Fruit fly (Drosophila melanogaster) whole organism, embryonic: ENCODE data around the gene side-IV.

Experiments used
- Antp ChIP-seq: fragments of 200-800 bp; sonication (Bioruptor generic); optimal IDR thresholded peaks from 3 replicates; lab custom pipeline; 2016; ENCODE audit warnings: missing biosample characterization, missing genetic modification characterization
- Bdp1 ChIP-seq: fragments of 200-800 bp; sonication (Bioruptor generic); optimal IDR thresholded peaks from 3 replicates; lab custom pipeline; 2016; ENCODE audit warnings: missing biosample characterization, missing genetic modification characterization
- CG11456 ChIP-seq: fragments of 200-800 bp; sonication (Bioruptor generic); IDR thresholded peaks from 3 replicates; pipeline ENCODE4 v1.3.6; 2022; ENCODE audit warnings: missing biosample characterization, missing genetic modification characterization
- CG12155 ChIP-seq: fragments of 200-800 bp; sonication (Bioruptor generic); optimal IDR thresholded peaks from 3 replicates; lab custom pipeline; 2016; ENCODE audit warnings: missing biosample characterization, missing genetic modification characterization
- CG12391 ChIP-seq: fragments of 200-800 bp; sonication (Bioruptor generic); optimal IDR thresholded peaks from 3 replicates; lab custom pipeline; 2018; ENCODE audit warnings: missing biosample characterization, mild to moderate bottlenecking, missing genetic modification characterization, moderate library complexity
- CG13123 ChIP-seq: fragments of 200-800 bp; sonication (Bioruptor generic); optimal IDR thresholded peaks from 2 replicates; lab custom pipeline; 2016; ENCODE audit warnings: missing biosample characterization, missing genetic modification characterization
- CG14050 ChIP-seq: fragments of 200-800 bp; sonication (Bioruptor generic); IDR thresholded peaks from 3 replicates; pipeline ENCODE4 v1.3.6; 2022; ENCODE audit warnings: missing biosample characterization, missing genetic modification characterization
- CG18476 ChIP-seq: fragments of 200-800 bp; sonication (Bioruptor generic); optimal IDR thresholded peaks from 2 replicates; lab custom pipeline; 2016; ENCODE audit warnings: missing biosample characterization, mild to moderate bottlenecking, missing genetic modification characterization
- CG2129 ChIP-seq: fragments of 200-800 bp; sonication (Bioruptor generic); IDR thresholded peaks from 2 replicates; pipeline ENCODE4 v1.3.6; 2022; ENCODE audit warnings: missing biosample characterization, missing genetic modification characterization; ENCODE audit not compliant: partially characterized antibody
- CG2202 ChIP-seq: fragments of 200-800 bp; sonication (Bioruptor generic); optimal IDR thresholded peaks from 2 replicates; lab custom pipeline; 2018; ENCODE audit warnings: missing biosample characterization, mild to moderate bottlenecking, missing genetic modification characterization
- CG4404 ChIP-seq: fragments of 200-800 bp; sonication (Bioruptor generic); IDR thresholded peaks from 2 replicates; pipeline ENCODE4 v1.3.6; 2022; ENCODE audit warnings: missing biosample characterization, missing genetic modification characterization
- CG4617 ChIP-seq: fragments of 200-800 bp; sonication (Bioruptor generic); optimal IDR thresholded peaks from 3 replicates; lab custom pipeline; 2016; ENCODE audit warnings: missing biosample characterization, missing genetic modification characterization, borderline replicate concordance
- CG6254 ChIP-seq: fragments of 200-800 bp; sonication (Bioruptor generic); optimal IDR thresholded peaks from 3 replicates; lab custom pipeline; 2017; ENCODE audit warnings: mild to moderate bottlenecking, missing biosample characterization, missing genetic modification reagents, missing genetic modification characterization
- CG6765 ChIP-seq: fragments of 200-800 bp; sonication (Bioruptor generic); optimal IDR thresholded peaks from 3 replicates; lab custom pipeline; 2017; ENCODE audit warnings: missing biosample characterization, mild to moderate bottlenecking, missing genetic modification characterization
- CG7372 ChIP-seq: fragments of 200-800 bp; sonication (Bioruptor generic); IDR thresholded peaks from 2 replicates; pipeline ENCODE4 v1.3.6; 2022; ENCODE audit warnings: missing biosample characterization, missing genetic modification characterization
- CG8924 ChIP-seq: fragments of 200-800 bp; optimal IDR thresholded peaks from 3 replicates; lab custom pipeline; 2019; ENCODE audit warnings: missing biosample characterization, mild to moderate bottlenecking, missing genetic modification characterization, moderate library complexity
- CTCF ChIP-seq: fragments of 200-800 bp; sonication (Bioruptor generic); optimal IDR thresholded peaks from 2 replicates; lab custom pipeline; 2017; ENCODE audit warnings: missing biosample characterization, mild to moderate bottlenecking, missing genetic modification characterization, moderate library complexity
- Dek ChIP-seq: fragments of 200-800 bp; sonication (Bioruptor generic); optimal IDR thresholded peaks from 3 replicates; lab custom pipeline; 2019; ENCODE audit warnings: missing biosample characterization, mild to moderate bottlenecking, missing genetic modification characterization, moderate library complexity
- Eip74EF ChIP-seq, 2 experiments: fragments of 200-800 bp in 1 of 2; fragments of >200 bp in 1 of 2; sonication (Bioruptor generic) in 1 of 2; optimal IDR thresholded peaks; 2 replicates each; lab custom pipeline; 2017 to 2019; ENCODE audit warnings: missing biosample characterization in 2 of 2, missing genetic modification characterization in 2 of 2, mild to moderate bottlenecking in 1 of 2, moderate library complexity in 1 of 2
- Ets97D ChIP-seq: fragments of 200-800 bp; sonication (Bioruptor generic); optimal IDR thresholded peaks from 3 replicates; lab custom pipeline; 2016; ENCODE audit warnings: missing biosample characterization, missing genetic modification characterization
- Fer1 ChIP-seq: fragments of 200-800 bp; sonication (Bioruptor generic); optimal IDR thresholded peaks from 2 replicates; lab custom pipeline; 2017; ENCODE audit warnings: missing biosample characterization, mild to moderate bottlenecking, missing genetic modification characterization
- H15 ChIP-seq: fragments of 200-800 bp; sonication (Bioruptor generic); IDR thresholded peaks from 3 replicates; pipeline ENCODE4 v1.3.6; 2022; ENCODE audit warnings: missing biosample characterization, missing genetic modification characterization
- HLH3B ChIP-seq: fragments of 200-800 bp; sonication (Bioruptor generic); IDR thresholded peaks from 2 replicates; pipeline ENCODE4 v1.3.6; 2022; ENCODE audit warnings: missing biosample characterization, missing genetic modification characterization
- Hsf ChIP-seq: fragments of 200-800 bp; sonication (Bioruptor generic); optimal IDR thresholded peaks from 3 replicates; lab custom pipeline; 2016; ENCODE audit warnings: missing biosample characterization, missing genetic modification characterization
- MBD-R2 ChIP-seq: fragments of 200-800 bp; sonication (Bioruptor generic); IDR thresholded peaks from 2 replicates; pipeline ENCODE4 v1.3.6; 2022; ENCODE audit warnings: missing biosample characterization, missing genetic modification characterization
- Mrtf ChIP-seq: fragments of 200-800 bp; sonication (Bioruptor generic); IDR thresholded peaks from 3 replicates; pipeline ENCODE4 v1.3.6; 2022; ENCODE audit warnings: missing biosample characterization, missing genetic modification characterization
- Pdp1 ChIP-seq, 2 experiments: fragments of 200-800 bp; sonication (Bioruptor generic); optimal IDR thresholded peaks; 3 replicates each; lab custom pipeline; 2016; ENCODE audit warnings: missing biosample characterization in 2 of 2, missing genetic modification characterization in 2 of 2, mild to moderate bottlenecking in 1 of 2, moderate library complexity in 1 of 2
- Usf ChIP-seq: fragments of 200-800 bp; sonication (Bioruptor generic); optimal IDR thresholded peaks from 2 replicates; lab custom pipeline; 2017; ENCODE audit warnings: missing genotype, missing biosample characterization, missing genetic modification characterization
- ac ChIP-seq: fragments of 200-800 bp; sonication (Bioruptor generic); optimal IDR thresholded peaks from 3 replicates; lab custom pipeline; 2017; ENCODE audit warnings: missing biosample characterization, mild to moderate bottlenecking, missing genetic modification characterization
- ap ChIP-seq: fragments of 200-800 bp; sonication (Bioruptor generic); IDR thresholded peaks from 2 replicates; pipeline ENCODE4 v1.3.6; 2022; ENCODE audit warnings: missing biosample characterization, missing genetic modification characterization
- ara ChIP-seq: fragments of 200-800 bp; sonication (Bioruptor generic); IDR thresholded peaks from 2 replicates; pipeline ENCODE4 v1.3.6; 2022; ENCODE audit warnings: missing biosample characterization, missing genetic modification characterization
- caup ChIP-seq: fragments of 200-800 bp; sonication (Bioruptor generic); optimal IDR thresholded peaks from 3 replicates; lab custom pipeline; 2017; ENCODE audit warnings: missing biosample characterization, mild to moderate bottlenecking, missing genetic modification characterization, moderate library complexity; ENCODE audit not compliant: severe bottlenecking
- chinmo ChIP-seq: fragments of 200-800 bp; sonication (Bioruptor generic); IDR thresholded peaks from 4 replicates; pipeline ENCODE4 v1.3.6; 2022; ENCODE audit warnings: missing biosample characterization, missing genetic modification characterization; ENCODE audit not compliant: partially characterized antibody
- chm ChIP-seq: fragments of 200-800 bp; sonication (Bioruptor generic); IDR thresholded peaks from 2 replicates; pipeline ENCODE4 v1.3.6; 2022; ENCODE audit warnings: missing biosample characterization, missing genetic modification characterization
- ewg ChIP-seq: fragments of 200-800 bp; sonication (Bioruptor generic); optimal IDR thresholded peaks from 3 replicates; lab custom pipeline; 2017; ENCODE audit warnings: mild to moderate bottlenecking, missing biosample characterization, missing genetic modification reagents, missing genetic modification characterization
- fd3F ChIP-seq: fragments of 200-800 bp; sonication (Bioruptor generic); optimal IDR thresholded peaks from 2 replicates; lab custom pipeline; 2018; ENCODE audit warnings: missing biosample characterization, mild to moderate bottlenecking, missing genetic modification characterization, moderate library complexity
- gfzf ChIP-seq: fragments of 200-800 bp; sonication (Bioruptor generic); optimal IDR thresholded peaks from 2 replicates; lab custom pipeline; 2016; ENCODE audit warnings: missing biosample characterization, mild to moderate bottlenecking, missing genetic modification characterization, moderate library complexity
- her ChIP-seq: fragments of 200-800 bp; sonication (Bioruptor generic); optimal IDR thresholded peaks from 2 replicates; lab custom pipeline; 2016; ENCODE audit warnings: missing biosample characterization, missing genetic modification characterization
- maf-S ChIP-seq: fragments of 200-800 bp; sonication (Bioruptor generic); optimal IDR thresholded peaks from 2 replicates; lab custom pipeline; 2016; ENCODE audit warnings: missing biosample characterization, missing genetic modification characterization
- pros ChIP-seq: fragments of 200-800 bp; sonication (Bioruptor generic); optimal IDR thresholded peaks from 3 replicates; lab custom pipeline; 2019; ENCODE audit warnings: missing biosample characterization, mild to moderate bottlenecking, missing genetic modification characterization, moderate library complexity
- ssp ChIP-seq: fragments of 200-800 bp; sonication (Bioruptor generic); IDR thresholded peaks from 2 replicates; pipeline ENCODE4 v1.3.6; 2022; ENCODE audit warnings: missing biosample characterization, missing genetic modification characterization
- stwl ChIP-seq: fragments of 200-800 bp; sonication (Bioruptor generic); optimal IDR thresholded peaks from 3 replicates; lab custom pipeline; 2018; ENCODE audit warnings: missing biosample characterization, mild to moderate bottlenecking, missing genetic modification characterization, moderate library complexity
- sug ChIP-seq: fragments of 200-800 bp; optimal IDR thresholded peaks from 2 replicates; lab custom pipeline; 2019; ENCODE audit warnings: missing biosample characterization, mild to moderate bottlenecking, missing genetic modification characterization, moderate library complexity
- tna ChIP-seq: fragments of 200-800 bp; sonication (Bioruptor generic); IDR thresholded peaks from 2 replicates; pipeline ENCODE4 v1.3.6; 2022; ENCODE audit warnings: missing biosample characterization, missing genetic modification characterization; ENCODE audit not compliant: partially characterized antibody
- trem ChIP-seq: fragments of 200-800 bp; optimal IDR thresholded peaks from 3 replicates; lab custom pipeline; 2019; ENCODE audit warnings: missing biosample characterization, mild to moderate bottlenecking, missing genetic modification characterization, moderate library complexity
- tup ChIP-seq: fragments of 200-800 bp; sonication (Bioruptor generic); optimal IDR thresholded peaks from 2 replicates; lab custom pipeline; 2016; ENCODE audit warnings: missing biosample characterization, mild to moderate bottlenecking, missing genetic modification characterization, moderate library complexity
- vnd ChIP-seq: fragments of 200-800 bp; sonication (Bioruptor generic); IDR thresholded peaks from 3 replicates; pipeline ENCODE4 v1.3.6; 2022; ENCODE audit warnings: missing biosample characterization, missing genetic modification characterization; ENCODE audit not compliant: partially characterized antibody
- wdn ChIP-seq: fragments of 200-800 bp; sonication (Bioruptor generic); IDR thresholded peaks from 2 replicates; pipeline ENCODE4 v1.3.6; 2022; ENCODE audit warnings: missing biosample characterization, missing genetic modification characterization
- yki ChIP-seq: fragments of >200 bp; optimal IDR thresholded peaks from 3 replicates; lab custom pipeline; 2018
- zen ChIP-seq: fragments of 200-800 bp; sonication (Bioruptor generic); optimal IDR thresholded peaks from 3 replicates; lab custom pipeline; 2018; ENCODE audit warnings: missing biosample characterization, mild to moderate bottlenecking, missing genetic modification characterization, moderate library complexity

Gene side-IV

DNA sequence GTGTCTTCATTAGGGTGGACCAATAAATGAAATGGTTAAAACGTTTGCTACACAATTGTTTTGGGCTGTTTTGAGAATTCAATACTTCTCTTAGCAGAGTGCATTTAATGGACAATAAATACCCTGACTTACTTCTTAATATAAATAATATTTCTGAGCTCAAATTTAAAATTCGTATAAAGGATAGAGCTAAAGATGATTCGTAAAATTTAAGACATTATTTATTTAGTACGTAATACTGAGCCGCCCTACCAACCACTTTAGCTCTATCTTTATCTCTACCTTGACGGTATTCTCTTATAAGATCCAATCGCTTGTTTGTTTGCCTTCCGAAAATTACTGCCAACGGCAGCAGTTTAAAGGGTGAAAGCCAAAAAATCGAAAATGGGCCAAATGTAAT, 16.8 kb upstream of the side-IV start (continued):
- peak; percentile 8 for TF ChIP-seq ac (GFP tag; lab: Kevin White, UChicago)
- TF ChIP-seq chinmo (GFP tag; lab: Robert Waterston, UW): no peak
- peak; percentile 5 for TF ChIP-seq her (GFP tag; lab: Kevin White, UChicago)
- 0 out of 3 replicates have a peak, but pooled peaks have one; percentile 40 for TF ChIP-seq CG11456 (GFP tag; lab: Robert Waterston, UW)
- no peak for TF ChIP-seq Antp
- peak; percentile 40 for TF ChIP-seq zen (tag; lab: Kevin White, UChicago)
- TF ChIP-seq ara (GFP tag; lab: Robert Waterston, UW): peak; percentile 71
- peak; percentile 9; the same call in 1 of the 2 replicates for TF ChIP-seq MBD-R2 (GFP tag; lab: Robert Waterston, UW)
- TF ChIP-seq Bdp1 (GFP tag; lab: Kevin White, UChicago): peak; percentile 44
- peak; percentile 75 for TF ChIP-seq Fer1
- peak; percentile 27 for TF ChIP-seq CG13123 (GFP tag; lab: Kevin White, UChicago)
- peak; percentile 33 to 63 for TF ChIP-seq Pdp1 (GFP tag; optimal IDR thresholded peaks at IDR 0.05; lab: Kevin White, UChicago)
- TF ChIP-seq Eip74EF (GFP tag; optimal IDR thresholded peaks at IDR 0.05; lab: Kevin White, UChicago): peak in 1 of 2 experiments; percentile 65
- peak; percentile 62; the same call in 1 of the 3 replicates for TF ChIP-seq H15 (GFP tag; lab: Robert Waterston, UW)
- TF ChIP-seq CG8924: peak; percentile 89
- TF ChIP-seq chm: peak; percentile 68; the same call in 1 of the 2 replicates
- 0 out of 2 replicates have a peak, but pooled peaks have one; percentile 35 for TF ChIP-seq CG4404 (GFP tag; lab: Robert Waterston, UW)
- TF ChIP-seq fd3F (GFP tag; lab: Kevin White, UChicago): peak; percentile 91
- TF ChIP-seq CG6254 (GFP tag; lab: Kevin White, UChicago): peak; percentile 55
- no peak for TF ChIP-seq tup (GFP tag; lab: Kevin White, UChicago)
- peak; percentile 63 for TF ChIP-seq ap (GFP tag; lab: Robert Waterston, UW)
- peak; percentile 69 for TF ChIP-seq CG6765 (GFP tag; lab: Kevin White, UChicago)
- peak; percentile 3 for TF ChIP-seq Ets97D (GFP tag; lab: Kevin White, UChicago)
- peak; percentile 48; the same call in 1 of the 2 replicates for TF ChIP-seq wdn (GFP tag; lab: Robert Waterston, UW)
- no peak for TF ChIP-seq CG2129 (GFP tag; lab: Robert Waterston, UW)
- no peak for TF ChIP-seq yki (lab: Kevin White, UChicago)
- TF ChIP-seq CG2202 (tag; lab: Kevin White, UChicago): peak; percentile 71
- peak; percentile 45 for TF ChIP-seq Usf
- no peak for TF ChIP-seq vnd (GFP tag; lab: Robert Waterston, UW)
- no peak for TF ChIP-seq Mrtf (GFP tag; lab: Robert Waterston, UW)
- peak; percentile 43 for TF ChIP-seq maf-S (GFP tag; lab: Kevin White, UChicago)
- TF ChIP-seq Hsf (GFP tag; lab: Kevin White, UChicago): peak; percentile 84
- TF ChIP-seq pros (GFP tag; lab: Kevin White, UChicago): no peak
- TF ChIP-seq stwl (tag; lab: Kevin White, UChicago): no peak
- TF ChIP-seq CG12155: peak; percentile 65
- TF ChIP-seq CG18476 (GFP tag; lab: Kevin White, UChicago): no peak
- TF ChIP-seq tna (GFP tag; lab: Robert Waterston, UW): no peak
- no peak; the same call in 1 of the 2 replicates for TF ChIP-seq ssp
- peak; percentile 74 for TF ChIP-seq trem (tag; lab: Kevin White, UChicago)
- peak; percentile 7 for TF ChIP-seq CTCF (GFP tag; lab: Kevin White, UChicago)
- peak; percentile 75 for TF ChIP-seq Dek (tag; lab: Kevin White, UChicago)
- TF ChIP-seq CG4617 (GFP tag; lab: Kevin White, UChicago): peak; percentile 50
- TF ChIP-seq sug (tag; lab: Kevin White, UChicago): peak; percentile 67
- peak; percentile 92 for TF ChIP-seq CG12391 (tag; lab: Kevin White, UChicago)
- TF ChIP-seq ewg (GFP tag; lab: Kevin White, UChicago): peak; percentile 74
- TF ChIP-seq CG7372 (GFP tag; lab: Robert Waterston, UW): 0 out of 2 replicates have a peak, but pooled peaks have one; percentile 20
- peak; percentile 58 for TF ChIP-seq HLH3B
- no peak for TF ChIP-seq gfzf (GFP tag; lab: Kevin White, UChicago)
- peak; percentile 85 for TF ChIP-seq CG14050 (GFP tag; lab: Robert Waterston, UW)
- TF ChIP-seq caup: peak; percentile 70
